Worm (Caenorhabditis elegans): ENCODE data around the gene nadk-2.

ce11 chrII:12008772-12009171 lies 40.6 kb upstream of the nadk-2 start, which contains the start of gene glb-29:
- TF ChIP-seq unc-86 (tag; optimal IDR thresholded peaks at IDR 0.05) (no peak), fkh-10 (GFP tag; optimal IDR thresholded peaks at IDR 0.05) (no peak), madf-2 (tag; optimal IDR thresholded peaks at IDR 0.05) (no peak), pqm-1 (tag; optimal IDR thresholded peaks at IDR 0.05) (no peak)
